Worm (Caenorhabditis elegans) whole organism, young adult: ENCODE measurements around the gene maph-1.3.

Source experiments
- B0019.2 ChIP-seq: fragments of 200-800 bp; sonication (Bioruptor generic); conservative IDR thresholded peaks from 2 replicates; pipeline ENCODE4 v1.3.6; 2022; ENCODE audit warnings: missing genetic modification reagents, missing genetic modification characterization, missing compliant biosample characterization
- B0035.1 ChIP-seq: sonication (generic microtip); optimal IDR thresholded peaks from 2 replicates; lab custom pipeline; 2016; ENCODE audit warnings: missing genetic modification characterization, mild to moderate bottlenecking, missing compliant biosample characterization, missing genotype, missing genetic modification reagents
- B0261.1 ChIP-seq: sonication (generic microtip); optimal IDR thresholded peaks from 2 replicates; lab custom pipeline; 2016; ENCODE audit warnings: mild to moderate bottlenecking, missing genetic modification characterization, moderate library complexity, missing compliant biosample characterization
- C06A6.2 ChIP-seq: fragments of 200-800 bp; sonication (Bioruptor generic); conservative IDR thresholded peaks from 2 replicates; pipeline ENCODE4 v1.3.6; 2022; ENCODE audit warnings: missing genetic modification characterization, missing compliant biosample characterization
- C17E4.6 ChIP-seq: fragments of 200-800 bp; sonication (Bioruptor generic); IDR thresholded peaks from 2 replicates; pipeline ENCODE4 v1.3.6; 2022; ENCODE audit warnings: missing genetic modification reagents, missing genetic modification characterization, missing compliant biosample characterization
- D2030.7 ChIP-seq: fragments of 200-800 bp; sonication (Bioruptor generic); IDR thresholded peaks from 2 replicates; pipeline ENCODE4 v1.3.6; 2022; ENCODE audit warnings: missing genetic modification reagents, missing genetic modification characterization, missing compliant biosample characterization
- F23B12.7 ChIP-seq: sonication (generic microtip); optimal IDR thresholded peaks from 2 replicates; lab custom pipeline; 2017; ENCODE audit warnings: missing genetic modification characterization, mild to moderate bottlenecking, missing compliant biosample characterization, antibody characterized with exemption, moderate library complexity; ENCODE audit not compliant: insufficient read depth
- F52B5.7 ChIP-seq: sonication (generic microtip); optimal IDR thresholded peaks from 2 replicates; lab custom pipeline; 2016; ENCODE audit warnings: mild to moderate bottlenecking, missing genetic modification characterization, missing compliant biosample characterization
- F57C9.4 ChIP-seq: sonication (generic microtip); optimal IDR thresholded peaks from 2 replicates; lab custom pipeline; 2017; ENCODE audit warnings: mild to moderate bottlenecking, missing genetic modification characterization, missing compliant biosample characterization
- T07F8.4 ChIP-seq: sonication (generic microtip); optimal IDR thresholded peaks from 2 replicates; lab custom pipeline; 2016; ENCODE audit warnings: mild to moderate bottlenecking, missing genetic modification characterization, moderate library complexity, missing compliant biosample characterization
- T26A5.8 ChIP-seq: sonication (generic microtip); optimal IDR thresholded peaks from 2 replicates; lab custom pipeline; 2016; ENCODE audit warnings: missing genetic modification characterization, missing compliant biosample characterization
- Y53G8AR.9 ChIP-seq: fragments of 200-800 bp; sonication (Bioruptor generic); conservative IDR thresholded peaks from 2 replicates; pipeline ENCODE4 v1.3.6; 2022; ENCODE audit warnings: missing genetic modification reagents, missing genetic modification characterization, missing compliant biosample characterization
- Y67H2A.10 ChIP-seq: fragments of 200-800 bp; sonication (Bioruptor generic); conservative IDR thresholded peaks from 2 replicates; pipeline ENCODE4 v1.3.6; 2022; ENCODE audit warnings: missing genetic modification reagents, missing genetic modification characterization, missing compliant biosample characterization
- Y79H2A.3 ChIP-seq: fragments of 200-800 bp; sonication (Bioruptor generic); conservative IDR thresholded peaks from 2 replicates; pipeline ENCODE4 v1.3.6; 2022; ENCODE audit warnings: missing genetic modification reagents, missing genetic modification characterization, missing compliant biosample characterization
- ZK185.1 ChIP-seq: sonication (generic microtip); optimal IDR thresholded peaks from 2 replicates; lab custom pipeline; 2016; ENCODE audit warnings: mild to moderate bottlenecking, missing genetic modification characterization, missing compliant biosample characterization; ENCODE audit not compliant: poor library complexity, severe bottlenecking
- aptf-3 ChIP-seq: fragments of 200-800 bp; sonication (Bioruptor generic); IDR thresholded peaks from 2 replicates; pipeline ENCODE4 v1.3.6; 2022; ENCODE audit warnings: missing genetic modification characterization, missing compliant biosample characterization
- athp-1 ChIP-seq: sonication (generic microtip); optimal IDR thresholded peaks from 2 replicates; lab custom pipeline; 2017; ENCODE audit warnings: mild to moderate bottlenecking, missing genetic modification characterization, missing compliant biosample characterization
- attf-5 ChIP-seq: fragments of 200-800 bp; sonication (Bioruptor generic); optimal IDR thresholded peaks from 2 replicates; lab custom pipeline; 2018; ENCODE audit warnings: mild to moderate bottlenecking, missing genetic modification characterization, missing compliant biosample characterization
- bed-2 ChIP-seq: fragments of 200-800 bp; sonication (Bioruptor generic); IDR thresholded peaks from 2 replicates; pipeline ENCODE4 v1.3.6; 2022; ENCODE audit warnings: missing genetic modification reagents, missing genetic modification characterization, missing compliant biosample characterization
- ceh-100 ChIP-seq: fragments of 200-800 bp; sonication (Bioruptor generic); IDR thresholded peaks from 2 replicates; pipeline ENCODE4 v1.3.6; 2022; ENCODE audit warnings: missing genetic modification reagents, missing genetic modification characterization, missing compliant biosample characterization
- ceh-27 ChIP-seq: fragments of 200-800 bp; sonication (Bioruptor generic); optimal IDR thresholded peaks from 2 replicates; lab custom pipeline; 2018; ENCODE audit warnings: mild to moderate bottlenecking, missing genetic modification characterization, moderate library complexity, missing compliant biosample characterization
- ceh-40 ChIP-seq: fragments of 200-800 bp; sonication (Bioruptor generic); IDR thresholded peaks from 2 replicates; pipeline ENCODE4 v1.3.6; 2022; ENCODE audit warnings: missing genetic modification characterization, missing compliant biosample characterization
- ceh-58 ChIP-seq: fragments of 200-800 bp; sonication (Bioruptor generic); IDR thresholded peaks from 2 replicates; pipeline ENCODE4 v1.3.6; 2022; ENCODE audit warnings: missing genetic modification characterization, missing compliant biosample characterization
- dpff-1 ChIP-seq: sonication (generic microtip); optimal IDR thresholded peaks from 2 replicates; lab custom pipeline; 2017; ENCODE audit warnings: mild to moderate bottlenecking, missing genetic modification characterization, missing compliant biosample characterization
- efl-1 ChIP-seq: fragments of 150-350 bp; optimal IDR thresholded peaks from 2 replicates; lab custom pipeline; 2014; ENCODE audit warnings: missing biosample characterization, missing genetic modification reagents, missing genetic modification characterization
- ekl-4 ChIP-seq: fragments of 200-800 bp; sonication (Bioruptor generic); IDR thresholded peaks from 2 replicates; pipeline ENCODE4 v1.3.6; 2022; ENCODE audit warnings: missing genetic modification reagents, missing genetic modification characterization, missing compliant biosample characterization
- ets-4 ChIP-seq: fragments of 200-800 bp; sonication (Bioruptor generic); optimal IDR thresholded peaks from 2 replicates; lab custom pipeline; 2018; ENCODE audit warnings: mild to moderate bottlenecking, missing genetic modification characterization, missing compliant biosample characterization
- hmg-1.2 ChIP-seq: fragments of 200-800 bp; sonication (Bioruptor generic); IDR thresholded peaks from 2 replicates; pipeline ENCODE4 v1.3.6; 2022; ENCODE audit warnings: missing genetic modification reagents, missing genetic modification characterization, missing compliant biosample characterization
- hrde-1 ChIP-seq: sonication (generic microtip); optimal IDR thresholded peaks from 2 replicates; lab custom pipeline; 2016; ENCODE audit warnings: missing genetic modification characterization, mild to moderate bottlenecking, missing compliant biosample characterization, moderate library complexity, missing genotype, missing genetic modification reagents, borderline replicate concordance
- hsf-1 ChIP-seq: fragments of 200-800 bp; sonication (Bioruptor generic); IDR thresholded peaks from 2 replicates; pipeline ENCODE4 v1.3.6; 2022; ENCODE audit warnings: missing genetic modification reagents, missing genetic modification characterization, missing compliant biosample characterization
- lin-26 ChIP-seq: fragments of 200-800 bp; sonication (Bioruptor generic); IDR thresholded peaks from 2 replicates; pipeline ENCODE4 v1.3.6; 2022; ENCODE audit warnings: missing genetic modification reagents, missing genetic modification characterization, missing compliant biosample characterization
- lsl-1 ChIP-seq: fragments of 200-800 bp; sonication (Bioruptor generic); optimal IDR thresholded peaks from 2 replicates; lab custom pipeline; 2018; ENCODE audit warnings: mild to moderate bottlenecking, missing genetic modification characterization, moderate library complexity, missing compliant biosample characterization
- madf-8 ChIP-seq: fragments of 200-800 bp; sonication (Bioruptor generic); conservative IDR thresholded peaks from 2 replicates; pipeline ENCODE4 v1.3.6; 2022; ENCODE audit warnings: missing genetic modification reagents, missing genetic modification characterization, missing compliant biosample characterization
- mel-28 ChIP-seq: sonication (generic microtip); optimal IDR thresholded peaks from 2 replicates; lab custom pipeline; 2016; ENCODE audit warnings: borderline replicate concordance, mild to moderate bottlenecking, missing genetic modification characterization, missing compliant biosample characterization
- mes-4 ChIP-seq: sonication (generic microtip); optimal IDR thresholded peaks from 2 replicates; lab custom pipeline; 2016; ENCODE audit warnings: missing genotype, missing genetic modification characterization, missing compliant biosample characterization
- nfya-2 ChIP-seq: fragments of 200-800 bp; sonication (Bioruptor generic); IDR thresholded peaks from 2 replicates; pipeline ENCODE4 v1.3.6; 2022; ENCODE audit warnings: missing genetic modification reagents, missing genetic modification characterization, missing compliant biosample characterization
- pbrm-1 ChIP-seq: fragments of 200-800 bp; sonication (Bioruptor generic); IDR thresholded peaks from 2 replicates; pipeline ENCODE4 v1.3.6; 2022; ENCODE audit warnings: missing genetic modification reagents, missing genetic modification characterization, missing compliant biosample characterization
- rec-8 ChIP-seq, 2 experiments: sonication (generic microtip); optimal IDR thresholded peaks; 2 replicates each; lab custom pipeline; 2016; ENCODE audit warnings: mild to moderate bottlenecking in 2 of 2, missing genetic modification characterization in 2 of 2, missing genetic modification reagents in 2 of 2, missing genotype in 2 of 2, missing biosample characterization in 1 of 2, missing compliant biosample characterization in 1 of 2, moderate library complexity in 1 of 2
- repo-1 ChIP-seq: sonication (generic microtip); optimal IDR thresholded peaks from 2 replicates; lab custom pipeline; 2017; ENCODE audit warnings: mild to moderate bottlenecking, missing genetic modification characterization, missing compliant biosample characterization
- snpc-1.1 ChIP-seq: sonication (generic microtip); optimal IDR thresholded peaks from 2 replicates; lab custom pipeline; 2017; ENCODE audit warnings: missing genetic modification characterization, mild to moderate bottlenecking, missing compliant biosample characterization, antibody characterized with exemption, moderate library complexity, missing genotype, missing genetic modification reagents; ENCODE audit not compliant: insufficient read depth
- somi-1 ChIP-seq: fragments of 200-800 bp; sonication (Bioruptor generic); optimal IDR thresholded peaks from 2 replicates; lab custom pipeline; 2018; ENCODE audit warnings: mild to moderate bottlenecking, missing genetic modification characterization, missing compliant biosample characterization
- tlf-1 ChIP-seq: fragments of 200-800 bp; sonication (Bioruptor generic); optimal IDR thresholded peaks from 2 replicates; lab custom pipeline; 2018; ENCODE audit warnings: mild to moderate bottlenecking, missing genetic modification characterization, missing compliant biosample characterization
- unc-130 ChIP-seq: sonication (generic microtip); optimal IDR thresholded peaks from 2 replicates; lab custom pipeline; 2016; ENCODE audit warnings: missing genetic modification reagents, missing genetic modification characterization, missing compliant biosample characterization
- zfh-2 ChIP-seq: fragments of 200-800 bp; sonication (Bioruptor generic); conservative IDR thresholded peaks from 2 replicates; pipeline ENCODE4 v1.3.6; 2022; ENCODE audit warnings: missing genetic modification reagents, missing genetic modification characterization, missing compliant biosample characterization
- zim-3 ChIP-seq: sonication (generic microtip); optimal IDR thresholded peaks from 2 replicates; lab custom pipeline; 2017; ENCODE audit warnings: mild to moderate bottlenecking, missing genetic modification characterization, moderate library complexity, missing compliant biosample characterization
- ztf-18 ChIP-seq: sonication (generic microtip); optimal IDR thresholded peaks from 2 replicates; lab custom pipeline; 2016; ENCODE audit warnings: missing genotype, mild to moderate bottlenecking, missing genetic modification characterization, missing compliant biosample characterization
- ztf-25 ChIP-seq: fragments of 200-800 bp; sonication (Bioruptor generic); IDR thresholded peaks from 2 replicates; pipeline ENCODE4 v1.3.6; 2022; ENCODE audit warnings: missing genetic modification reagents, missing genetic modification characterization, missing compliant biosample characterization

Gene maph-1.3

DNA sequence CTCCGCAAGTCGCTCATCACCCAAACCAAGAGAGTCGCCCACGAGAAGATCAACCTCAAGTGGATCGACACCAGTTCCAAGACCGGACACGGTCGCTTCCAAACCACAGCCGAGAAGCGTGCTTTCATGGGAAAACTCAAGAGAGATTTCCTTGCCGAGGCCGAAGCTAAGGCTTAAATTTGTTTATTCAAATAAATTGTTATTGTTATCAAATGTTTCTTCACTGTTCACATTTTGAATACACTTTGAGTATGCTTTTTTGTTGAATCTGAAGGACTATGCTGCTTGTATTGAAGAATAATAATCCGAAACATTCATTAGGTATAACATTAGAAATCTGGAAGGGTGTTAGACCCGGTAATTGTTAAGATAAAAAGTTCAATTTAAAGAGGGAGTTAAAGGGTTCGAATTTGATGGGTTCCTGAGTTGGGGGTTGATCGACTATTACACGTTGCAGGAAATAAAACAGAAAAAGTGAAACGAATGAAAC lies 24.6 kb downstream of the maph-1.3 start (continued):
- peak; percentile 34 for TF ChIP-seq efl-1 (GFP tag; lab: Kevin White, UChicago)
- peak; percentile 51 for TF ChIP-seq ZK185.1 (tag; lab: Kevin White, UChicago)
- peak; percentile 94 for TF ChIP-seq athp-1 (tag; lab: Kevin White, UChicago)
- TF ChIP-seq mes-4 (tag; lab: Kevin White, UChicago) = peak; percentile 62
- no peak for TF ChIP-seq ztf-25 (GFP tag; lab: Robert Waterston, UW)
- peak; percentile 88 for TF ChIP-seq ekl-4 (GFP tag; lab: Robert Waterston, UW)
- peak; percentile 55 for TF ChIP-seq attf-5
- TF ChIP-seq B0019.2 (GFP tag; lab: Robert Waterston, UW) = no peak
- peak; percentile 59; the same call in 1 of the 2 replicates for TF ChIP-seq D2030.7 (GFP tag; lab: Robert Waterston, UW)
- peak; percentile 47 for TF ChIP-seq F23B12.7
- peak; percentile 59 for TF ChIP-seq ztf-18
- peak; percentile 41 for TF ChIP-seq snpc-1.1 (tag; lab: Kevin White, UChicago)
- peak; percentile 23 for TF ChIP-seq somi-1
- TF ChIP-seq nfya-2 = peak; percentile 87
- TF ChIP-seq mel-28 (tag; lab: Kevin White, UChicago) = peak; percentile 76
- TF ChIP-seq aptf-3 (GFP tag; lab: Robert Waterston, UW) = peak; percentile 83; the same call in 1 of the 2 replicates
- peak; percentile 71 for TF ChIP-seq lsl-1
- peak; percentile 80; the same call in 1 of the 2 replicates for TF ChIP-seq pbrm-1 (GFP tag; lab: Robert Waterston, UW)
- TF ChIP-seq T07F8.4 (tag; lab: Kevin White, UChicago) = peak; percentile 55
- peak; percentile 84 for TF ChIP-seq F52B5.7 (tag; lab: Kevin White, UChicago)
- TF ChIP-seq C06A6.2 (GFP tag; lab: Robert Waterston, UW) = no peak
- TF ChIP-seq madf-8 (GFP tag; lab: Robert Waterston, UW) = peak; percentile 21
- TF ChIP-seq bed-2 = no peak
- TF ChIP-seq lin-26 (GFP tag; lab: Robert Waterston, UW) = peak; percentile 79
- peak; percentile 63; the same call in 1 of the 2 replicates for TF ChIP-seq C17E4.6 (GFP tag; lab: Robert Waterston, UW)
- peak; percentile 41 for TF ChIP-seq ceh-27 (GFP tag; lab: Kevin White, UChicago)
- TF ChIP-seq F57C9.4 = peak; percentile 90
- peak; percentile 45 for TF ChIP-seq hmg-1.2 (GFP tag; lab: Robert Waterston, UW)
- peak; percentile 82 for TF ChIP-seq T26A5.8 (tag; lab: Kevin White, UChicago)
- TF ChIP-seq zfh-2 (GFP tag; lab: Robert Waterston, UW) = peak; percentile 67
- TF ChIP-seq Y67H2A.10 (GFP tag; lab: Robert Waterston, UW) = no peak
- peak; percentile 54 for TF ChIP-seq B0035.1 (tag; lab: Kevin White, UChicago)
- peak; percentile 80; the same call in 1 of the 2 replicates for TF ChIP-seq ceh-40 (GFP tag; lab: Robert Waterston, UW)
- peak; percentile 73; the same call in 1 of the 2 replicates for TF ChIP-seq ceh-58 (GFP tag; lab: Robert Waterston, UW)
- peak; percentile 71 for TF ChIP-seq ceh-100
- TF ChIP-seq hrde-1 (tag; lab: Kevin White, UChicago) = peak; percentile 97
- TF ChIP-seq tlf-1 (GFP tag; lab: Kevin White, UChicago) = peak; percentile 88
- TF ChIP-seq dpff-1 (tag; lab: Kevin White, UChicago) = peak; percentile 12
- TF ChIP-seq hsf-1 (GFP tag; lab: Robert Waterston, UW) = peak; percentile 87
- TF ChIP-seq Y53G8AR.9 (GFP tag; lab: Robert Waterston, UW) = peak; percentile 92
- TF ChIP-seq repo-1 (tag; lab: Kevin White, UChicago) = peak; percentile 74
- TF ChIP-seq unc-130 (GFP tag; lab: Kevin White, UChicago) = peak; percentile 90
- TF ChIP-seq zim-3 = peak; percentile 77
- TF ChIP-seq B0261.1 = peak; percentile 18
- TF ChIP-seq rec-8 (tag; optimal IDR thresholded peaks at IDR 0.05; lab: Kevin White, UChicago) = peak in 1 of 2 experiments; percentile 21
- TF ChIP-seq Y79H2A.3 (GFP tag; lab: Robert Waterston, UW) = 0 out of 2 replicates have a peak, but pooled peaks have one; percentile 22
- TF ChIP-seq ets-4 = peak; percentile 77
